Worm (Caenorhabditis elegans) whole organism, late embryonic: Measurements from ENCODE around the gene tor-2.

ENCODE experiments used
- ahr-1 ChIP-seq: sonication (generic microtip); optimal IDR thresholded peaks from 2 replicates; lab custom pipeline; 2016; ENCODE audit warnings: missing genetic modification characterization, missing compliant biosample characterization
- ama-1 ChIP-seq: fragments of 150-350 bp; optimal IDR thresholded peaks from 2 replicates; lab custom pipeline; 2014
- dmd-4 ChIP-seq: sonication (generic microtip); optimal IDR thresholded peaks from 2 replicates; lab custom pipeline; 2016; ENCODE audit warnings: borderline replicate concordance, missing genetic modification characterization, missing compliant biosample characterization
- fkh-10 ChIP-seq: fragments of 150-350 bp; optimal IDR thresholded peaks from 2 replicates; lab custom pipeline; 2014; ENCODE audit warnings: missing biosample characterization, missing genetic modification reagents, missing genetic modification characterization
- lim-6 ChIP-seq: sonication (generic microtip); optimal IDR thresholded peaks from 2 replicates; lab custom pipeline; 2016; ENCODE audit warnings: missing genetic modification characterization, missing compliant biosample characterization
- nhr-11 ChIP-seq: fragments of 150-350 bp; optimal IDR thresholded peaks from 2 replicates; lab custom pipeline; 2014; ENCODE audit warnings: missing biosample characterization, missing genetic modification characterization
- odd-2 ChIP-seq: sonication (generic microtip); optimal IDR thresholded peaks from 2 replicates; lab custom pipeline; 2017; ENCODE audit warnings: antibody characterized with exemption, mild to moderate bottlenecking, missing genetic modification characterization, missing compliant biosample characterization
- pag-3 ChIP-seq: sonication (generic microtip); optimal IDR thresholded peaks from 2 replicates; lab custom pipeline; 2016; ENCODE audit warnings: missing compliant biosample characterization, missing genetic modification characterization, borderline replicate concordance
- pax-1 ChIP-seq: fragments of 150-350 bp; optimal IDR thresholded peaks from 2 replicates; lab custom pipeline; 2014; ENCODE audit warnings: missing biosample characterization, missing genetic modification characterization
- pha-4 ChIP-seq: fragments of 150-350 bp; optimal IDR thresholded peaks from 2 replicates; lab custom pipeline; 2018; ENCODE audit warnings: missing biosample characterization, missing genetic modification reagents, missing genetic modification characterization
- pqm-1 ChIP-seq: sonication (generic microtip); optimal IDR thresholded peaks from 2 replicates; lab custom pipeline; 2016; ENCODE audit warnings: missing genetic modification characterization, missing compliant biosample characterization
- tbx-2 ChIP-seq: sonication (generic microtip); optimal IDR thresholded peaks from 2 replicates; lab custom pipeline; 2016; ENCODE audit warnings: missing genetic modification characterization, missing compliant biosample characterization
- unc-42 ChIP-seq: sonication (generic microtip); optimal IDR thresholded peaks from 2 replicates; lab custom pipeline; 2016; ENCODE audit warnings: missing genotype, missing genetic modification characterization, missing compliant biosample characterization

- TF ChIP-seq dmd-4 (tag; lab: Kevin White, UChicago) (no peak), lim-6 (tag; lab: Kevin White, UChicago) (no peak), unc-42 (tag; lab: Kevin White, UChicago) (no peak), nhr-11 (tag; lab: Kevin White, UChicago) (no peak), pha-4 (tag; lab: Kevin White, UChicago) (no peak), pqm-1 (tag; lab: Kevin White, UChicago) (no peak), odd-2 (no peak), pax-1 (no peak), ahr-1 (tag; lab: Kevin White, UChicago) (no peak), ama-1 (lab: Kevin White, UChicago) (no peak), tbx-2 (tag; lab: Kevin White, UChicago) (no peak), pag-3 (tag; lab: Kevin White, UChicago) (no peak), fkh-10 (GFP tag; lab: Kevin White, UChicago) (no peak)
Observed at ce11 chrIV:13954578-13954977, 29.4 kb downstream of the tor-2 start.
